Worm (Caenorhabditis elegans) whole organism, L4/young adult: ENCODE results near the gene nphp-4.

ENCODE experiments used
- dao-5 ChIP-seq: sonication (generic microtip); optimal IDR thresholded peaks from 2 replicates; lab custom pipeline; 2016; ENCODE audit warnings: missing genotype, missing genetic modification characterization, moderate library complexity, missing compliant biosample characterization
- him-1 ChIP-seq: sonication (generic microtip); optimal IDR thresholded peaks from 2 replicates; lab custom pipeline; 2016; ENCODE audit warnings: missing genotype, missing genetic modification reagents, missing genetic modification characterization, missing compliant biosample characterization

DNA sequence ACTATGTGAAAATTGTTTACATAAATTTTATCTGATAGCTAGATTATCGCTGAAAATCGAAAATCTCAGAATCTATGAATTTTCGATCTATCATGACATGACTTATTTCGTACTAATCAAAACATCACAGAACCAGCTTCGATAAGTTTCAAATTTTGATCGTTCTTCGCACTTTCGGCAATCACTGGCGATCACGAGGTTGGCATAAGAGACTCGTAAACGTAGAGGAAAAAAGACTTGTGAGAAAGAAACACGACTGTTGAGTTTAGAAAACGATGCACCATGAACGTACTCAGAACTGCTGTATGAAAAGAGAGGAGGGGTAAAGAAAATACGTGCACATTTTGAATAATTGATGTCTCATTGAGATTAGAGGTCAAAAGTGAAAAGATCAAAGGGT, 19.6 kb downstream of the nphp-4 start:
- TF ChIP-seq him-1 (no peak), dao-5 (no peak)
